Worm (Caenorhabditis elegans) whole organism, L2 larva: Measurements from ENCODE around the gene nhr-261.

Experiments used
- R02D3.7 ChIP-seq: fragments of 150-350 bp; optimal IDR thresholded peaks from 2 replicates; lab custom pipeline; 2014; ENCODE audit warnings: missing biosample characterization, missing genetic modification characterization
- alr-1 ChIP-seq: fragments of 150-350 bp; optimal IDR thresholded peaks from 2 replicates; lab custom pipeline; 2014; ENCODE audit warnings: missing biosample characterization, missing genetic modification characterization
- ama-1 ChIP-seq: fragments of 150-350 bp; optimal IDR thresholded peaks from 2 replicates; lab custom pipeline; 2018; ENCODE audit warnings: inconsistent platforms
- elt-1 ChIP-seq: fragments of 150-350 bp; optimal IDR thresholded peaks from 2 replicates; lab custom pipeline; 2014; ENCODE audit warnings: missing biosample characterization, missing genetic modification characterization
- lin-11 ChIP-seq: fragments of 150-350 bp; sonication (generic microtip); optimal IDR thresholded peaks from 2 replicates; lab custom pipeline; 2014; ENCODE audit warnings: missing biosample characterization, missing genetic modification characterization, inconsistent platforms, mixed read lengths
- lin-13 ChIP-seq: fragments of 150-350 bp; optimal IDR thresholded peaks from 2 replicates; lab custom pipeline; 2014; ENCODE audit warnings: missing biosample characterization, missing genetic modification reagents, missing genetic modification characterization
- nhr-23 ChIP-seq: fragments of 150-350 bp; optimal IDR thresholded peaks from 2 replicates; lab custom pipeline; 2014; ENCODE audit warnings: missing biosample characterization, missing genetic modification reagents, missing genetic modification characterization
- ztf-1 ChIP-seq: fragments of 200-800 bp; sonication (Bioruptor generic); conservative IDR thresholded peaks from 2 replicates; pipeline ENCODE4 v1.3.6; 2022; ENCODE audit warnings: missing genetic modification characterization, missing compliant biosample characterization

- TF ChIP-seq ama-1 (lab: Kevin White, UChicago) (no peak), lin-13 (GFP tag; lab: Kevin White, UChicago) (peak; percentile 69), elt-1 (tag; lab: Kevin White, UChicago) (no peak), R02D3.7 (no peak), lin-11 (no peak), nhr-23 (tag; lab: Kevin White, UChicago) (no peak), ztf-1 (GFP tag; lab: Robert Waterston, UW) (no peak), alr-1 (tag; lab: Kevin White, UChicago) (no peak)
Measured at ce11 chrII:3897758-3898494, 33.4 kb upstream of the nhr-261 start, which contains the start of gene F53C3.6.
